Worm (Caenorhabditis elegans): ENCODE data around the gene T01C4.8.

The T01C4.8 gene

ce11 chrV:7129460-7129859, at the start of gene T01C4.8:
Gene T01C4.8 (minus strand): TSS chrV:7129560.
- TF ChIP-seq tbx-7 (tag; optimal IDR thresholded peaks at IDR 0.05) (no peak), Y22D7AL.16 (tag; optimal IDR thresholded peaks at IDR 0.05) (no peak), pha-2 (tag; optimal IDR thresholded peaks at IDR 0.05) (no peak), ceh-34 (tag; optimal IDR thresholded peaks at IDR 0.05) (no peak), ceh-19 (GFP tag; optimal IDR thresholded peaks at IDR 0.05) (no peak), fkh-6 (tag; optimal IDR thresholded peaks at IDR 0.05) (no peak), ama-1 (optimal IDR thresholded peaks at IDR 0.05) (no peak), npax-4 (tag; optimal IDR thresholded peaks at IDR 0.05) (no peak), T23F11.4 (GFP tag; optimal IDR thresholded peaks at IDR 0.05) (no peak), syd-9 (tag; optimal IDR thresholded peaks at IDR 0.05) (no peak), hlh-8 (tag; optimal IDR thresholded peaks at IDR 0.05) (no peak), gmeb-2 (tag; optimal IDR thresholded peaks at IDR 0.05) (no peak), sox-2 (GFP tag; IDR thresholded peaks at IDR 0.05) (no peak), hlh-13 (GFP tag; optimal IDR thresholded peaks at IDR 0.05) (no peak), pqm-1 (tag; optimal IDR thresholded peaks at IDR 0.05) (no peak), hlh-15 (tag; optimal IDR thresholded peaks at IDR 0.05) (no peak)

ce11 chrV:7178843-7179242, 49.5 kb upstream of the T01C4.8 start, which contains the start of gene cpsf-2:
Gene cpsf-2 (plus strand): TSS chrV:7179172.
- TF ChIP-seq nfya-1 (tag; optimal IDR thresholded peaks at IDR 0.05) = no peak
- TF ChIP-seq odd-2 (tag; optimal IDR thresholded peaks at IDR 0.05) = no peak
- TF ChIP-seq elt-4 (tag; optimal IDR thresholded peaks at IDR 0.05) = no peak
- no peak for TF ChIP-seq ceh-18 (tag; optimal IDR thresholded peaks at IDR 0.05)
- no peak for TF ChIP-seq ceh-22 (tag; optimal IDR thresholded peaks at IDR 0.05)

DNA sequence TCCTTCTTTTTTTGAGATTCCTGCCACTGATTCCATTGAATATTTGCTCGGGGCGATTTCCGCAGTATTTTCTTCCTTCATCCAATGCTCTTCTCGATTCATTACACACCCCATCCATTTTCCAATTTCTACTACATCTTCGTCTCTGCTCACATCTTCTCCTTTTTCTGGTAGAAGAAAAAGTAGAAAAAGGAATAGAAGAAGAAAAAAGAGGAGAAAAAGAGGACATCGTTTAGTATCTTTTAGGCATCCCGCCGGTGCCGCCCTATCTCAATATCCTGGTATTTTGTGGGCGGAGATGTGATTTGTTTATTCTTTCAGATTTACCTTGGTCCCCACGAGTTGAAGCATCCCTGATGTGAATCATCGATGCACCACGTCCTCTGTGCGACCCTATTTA, 45.8 kb upstream of the T01C4.8 start, which contains the start of gene lgc-39:
TSS of gene lgc-39 (plus strand) at position 301 of the 400 bp plus-strand sequence.
- no peak for TF ChIP-seq hlh-8 (tag; optimal IDR thresholded peaks at IDR 0.05)

ce11 chrV:7166709-7167108, 37.3 kb upstream of the T01C4.8 start, which contains the start of gene ugt-36:
Gene ugt-36 (plus strand): TSS chrV:7167009.
- TF ChIP-seq ztf-16 (tag; optimal IDR thresholded peaks at IDR 0.05) = no peak
- no peak for TF ChIP-seq ceh-22 (tag; optimal IDR thresholded peaks at IDR 0.05)
- TF ChIP-seq fkh-6 (tag; optimal IDR thresholded peaks at IDR 0.05) = no peak
- TF ChIP-seq sdc-2 (tag; optimal IDR thresholded peaks at IDR 0.05) = no peak
- no peak for TF ChIP-seq pros-1 (tag; optimal IDR thresholded peaks at IDR 0.05)
- TF ChIP-seq pha-2 (tag; optimal IDR thresholded peaks at IDR 0.05) = no peak

DNA sequence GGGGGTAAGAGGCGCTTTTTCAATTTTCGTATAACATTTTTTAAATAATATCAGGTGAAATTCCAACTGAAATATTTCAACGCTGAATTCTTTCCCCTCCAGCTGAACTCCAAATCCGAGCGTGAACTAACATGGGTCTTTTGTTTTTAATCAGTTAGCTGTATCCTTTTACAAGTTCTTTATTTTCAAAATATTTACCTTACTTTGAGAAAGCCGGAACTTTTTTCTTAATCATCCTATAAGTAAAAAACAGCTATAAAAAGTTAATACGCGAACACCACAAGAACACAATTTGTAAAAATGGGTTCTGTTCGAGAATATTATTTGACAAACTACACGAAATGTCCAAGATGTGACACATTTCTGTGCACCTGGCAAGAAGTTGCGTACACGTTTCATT, 34.9 kb upstream of the T01C4.8 start, which contains the start of gene srh-83:
TSS of gene srh-83 (plus strand) at position 301 of the 400 bp plus-strand sequence.
- TF ChIP-seq ceh-14 (tag; optimal IDR thresholded peaks at IDR 0.05) (no peak), zip-5 (tag; optimal IDR thresholded peaks at IDR 0.05) (no peak), unc-55 (GFP tag; optimal IDR thresholded peaks at IDR 0.05) (no peak), hlh-30 (tag; optimal IDR thresholded peaks at IDR 0.05; ENCODE audit: insufficient read depth) (no peak), sox-4 (tag; optimal IDR thresholded peaks at IDR 0.05) (no peak), K09A11.1 (tag; optimal IDR thresholded peaks at IDR 0.05; ENCODE audit: insufficient read depth) (no peak), npax-4 (tag; optimal IDR thresholded peaks at IDR 0.05) (no peak), pha-2 (tag; optimal IDR thresholded peaks at IDR 0.05) (no peak), lin-11 (tag; optimal IDR thresholded peaks at IDR 0.05) (no peak), hlh-13 (GFP tag; optimal IDR thresholded peaks at IDR 0.05) (no peak), gmeb-2 (tag; optimal IDR thresholded peaks at IDR 0.05) (no peak), C08G9.2 (tag; optimal IDR thresholded peaks at IDR 0.05) (no peak), ceh-24 (tag; optimal IDR thresholded peaks at IDR 0.05) (no peak), odd-2 (tag; optimal IDR thresholded peaks at IDR 0.05) (no peak), nhr-11 (tag; optimal IDR thresholded peaks at IDR 0.05) (no peak)

All from whole organism, late embryonic.